Worm (Caenorhabditis elegans) whole organism, L1 larva: ENCODE results near the gene ins-23.
"Not testable (repeated sequence)": the region's sequence is repeated elsewhere in the genome, so short reads cannot be mapped to it uniquely, and the experiment has no call there.

Experiments used
- C04F5.9 ChIP-seq: sonication (generic microtip); optimal IDR thresholded peaks from 2 replicates; lab custom pipeline; 2016; ENCODE audit warnings: missing genetic modification characterization, missing compliant biosample characterization
- grh-1 ChIP-seq: fragments of 200-800 bp; sonication (Bioruptor generic); IDR thresholded peaks from 2 replicates; pipeline ENCODE4 v1.3.6; 2022; ENCODE audit warnings: missing genetic modification reagents, missing genetic modification characterization, missing compliant biosample characterization
- isw-1 ChIP-seq: fragments of 200-800 bp; sonication (Bioruptor generic); IDR thresholded peaks from 2 replicates; pipeline ENCODE4 v1.3.6; 2022; ENCODE audit warnings: missing genetic modification characterization, missing compliant biosample characterization
- jun-1 ChIP-seq: fragments of 150-350 bp; optimal IDR thresholded peaks from 2 replicates; lab custom pipeline; 2014; ENCODE audit warnings: missing biosample characterization, missing genetic modification reagents, missing genetic modification characterization
- lin-39 ChIP-seq: fragments of 150-350 bp; optimal IDR thresholded peaks from 2 replicates; lab custom pipeline; 2014; ENCODE audit warnings: missing biosample characterization, missing genetic modification reagents, missing genetic modification characterization
- nhr-28 ChIP-seq: fragments of 150-350 bp; optimal IDR thresholded peaks from 2 replicates; lab custom pipeline; 2014; ENCODE audit warnings: missing biosample characterization, missing genetic modification characterization
- nhr-85 ChIP-seq: sonication (generic microtip); peaks from one replicate; lab custom pipeline; 2016; ENCODE audit warnings: missing genetic modification characterization, inconsistent platforms, missing compliant biosample characterization
- pqm-1 ChIP-seq: sonication (generic microtip); optimal IDR thresholded peaks from 3 replicates; lab custom pipeline; 2017; ENCODE audit warnings: missing biosample characterization, missing genetic modification characterization
- sup-37 ChIP-seq: fragments of 200-800 bp; sonication (Bioruptor generic); optimal IDR thresholded peaks from 2 replicates; lab custom pipeline; 2018; ENCODE audit warnings: mild to moderate bottlenecking, missing genetic modification characterization, missing compliant biosample characterization

DNA sequence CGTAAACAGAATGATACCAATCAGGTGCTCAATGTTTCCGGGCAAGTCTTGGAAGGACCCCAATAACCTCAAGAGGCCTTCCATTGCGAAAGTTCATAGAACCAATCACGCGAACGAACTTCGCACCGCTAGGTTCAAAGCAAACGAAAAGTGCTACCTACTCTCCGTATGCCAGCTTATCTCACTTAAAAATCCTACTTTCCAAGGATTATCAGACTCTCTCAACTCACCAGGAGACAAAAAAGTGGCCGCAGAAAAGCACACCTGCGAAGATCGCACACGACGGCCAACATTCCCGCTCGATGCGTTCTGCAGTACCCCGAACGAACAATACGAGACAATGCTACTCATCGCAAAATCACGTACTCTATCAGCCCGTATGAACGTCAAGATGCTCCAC lies 25.3 kb downstream of the ins-23 start, which contains the start of gene T16G12.12:
- not testable (repeated sequence) for TF ChIP-seq sup-37 (GFP tag; lab: Kevin White, UChicago); isw-1 (GFP tag; lab: Robert Waterston, UW); pqm-1; jun-1; C04F5.9 (tag; lab: Kevin White, UChicago); nhr-85 (tag; lab: Kevin White, UChicago); lin-39; grh-1; nhr-28 (tag; lab: Kevin White, UChicago)
